Worm (Caenorhabditis elegans) whole organism, L4/young adult: ENCODE data around the gene R08E5.1.

Experiments used
- W03F9.2 ChIP-seq: fragments of 150-350 bp; optimal IDR thresholded peaks from 2 replicates; lab custom pipeline; 2014; ENCODE audit warnings: missing biosample characterization, missing genetic modification characterization
- dao-5 ChIP-seq: sonication (generic microtip); optimal IDR thresholded peaks from 2 replicates; lab custom pipeline; 2016; ENCODE audit warnings: missing genotype, missing genetic modification characterization, moderate library complexity, missing compliant biosample characterization
- him-1 ChIP-seq: sonication (generic microtip); optimal IDR thresholded peaks from 2 replicates; lab custom pipeline; 2016; ENCODE audit warnings: missing genotype, missing genetic modification reagents, missing genetic modification characterization, missing compliant biosample characterization

R08E5.1 gene

ce11 chrV:3743172-3743626, 28.1 kb downstream of the R08E5.1 start, which contains the start of gene mtm-9:
TSS of gene mtm-9 (plus strand) at chrV:3743576.
- TF ChIP-seq him-1 (tag; lab: Kevin White, UChicago) (no peak), dao-5 (no peak), W03F9.2 (tag; lab: Kevin White, UChicago) (no peak)

ce11 chrV:3739302-3739701, 32.0 kb downstream of the R08E5.1 start, which contains the start of gene hpo-36:
TSS of gene hpo-36 (minus strand) at chrV:3739402.
- no peak for TF ChIP-seq dao-5
- TF ChIP-seq W03F9.2 (tag; lab: Kevin White, UChicago), result no peak
- TF ChIP-seq him-1 (tag; lab: Kevin White, UChicago), result no peak

DNA sequence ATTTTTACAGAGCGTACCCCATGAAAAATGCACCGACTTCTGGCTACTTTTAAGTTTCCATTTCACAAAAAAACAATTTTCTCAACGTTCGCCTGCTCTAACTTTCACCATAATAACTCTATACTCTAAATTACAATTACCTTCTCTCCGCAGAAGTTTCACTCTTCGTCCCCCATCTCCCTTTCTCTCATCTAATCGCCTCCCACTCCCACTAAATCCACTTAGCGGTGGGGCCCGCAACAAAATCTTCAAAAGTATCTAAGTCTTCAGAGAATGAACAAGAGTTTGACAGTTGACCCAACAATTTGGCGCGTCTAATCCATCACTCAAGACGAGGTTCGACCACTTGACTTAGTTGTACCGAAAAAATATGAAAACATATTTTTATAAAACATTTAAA, 32.9 kb downstream of the R08E5.1 start:
- TF ChIP-seq him-1 (tag; lab: Kevin White, UChicago) (no peak), dao-5 (no peak), W03F9.2 (tag; lab: Kevin White, UChicago) (no peak)

DNA sequence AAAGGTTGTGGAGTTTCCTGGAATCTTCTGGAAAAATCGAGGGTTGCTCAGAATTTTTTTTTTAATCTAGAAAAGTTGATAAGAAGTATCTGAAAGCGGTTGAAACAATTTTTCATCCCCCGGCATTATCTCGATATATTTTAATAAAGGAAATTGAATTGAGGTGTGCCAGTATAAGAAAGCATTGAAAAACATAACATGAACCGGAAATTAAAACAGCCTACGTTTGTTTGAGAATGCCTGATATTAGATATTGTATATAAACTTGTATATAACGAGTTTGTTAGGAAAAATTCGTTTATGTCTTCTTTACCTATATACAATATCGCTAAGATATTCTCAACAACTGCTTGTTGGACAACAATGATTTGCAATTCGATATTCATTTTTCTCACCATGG, 46.5 kb downstream of the R08E5.1 start, which contains the start of gene str-30:
Gene str-30, plus strand, starts transcription at position 301 of the 400 bp plus-strand sequence.
- TF ChIP-seq dao-5, result no peak
- no peak for TF ChIP-seq W03F9.2 (tag; lab: Kevin White, UChicago)
- no peak for TF ChIP-seq him-1 (tag; lab: Kevin White, UChicago)
